Worm (Caenorhabditis elegans) whole organism, early embryonic: Measurements from ENCODE around the gene srd-4.

ENCODE experiments used
- F13C5.2 ChIP-seq: sonication (generic microtip); optimal IDR thresholded peaks from 2 replicates; lab custom pipeline; 2017; ENCODE audit warnings: mild to moderate bottlenecking, missing genetic modification characterization, inconsistent platforms, missing compliant biosample characterization
- ama-1 ChIP-seq: fragments of 150-350 bp; optimal IDR thresholded peaks from 2 replicates; lab custom pipeline; 2014
- ceh-13 ChIP-seq: fragments of 200-800 bp; sonication (Bioruptor generic); optimal IDR thresholded peaks from 2 replicates; lab custom pipeline; 2018; ENCODE audit warnings: mild to moderate bottlenecking, missing genetic modification characterization, missing compliant biosample characterization

ce11 chrV:12199474-12199873, 14.7 kb downstream of the srd-4 start:
- TF ChIP-seq ama-1 (no peak), ceh-13 (GFP tag; lab: Kevin White, UChicago) (no peak), F13C5.2 (no peak)
